Worm (Caenorhabditis elegans) whole organism, L4/young adult: Measurements from ENCODE around the gene T16G1.7.
A peak's percentile ranks its signal among the peaks of the same experiment; 100 is the strongest.

Experiments used
- W03F9.2 ChIP-seq: fragments of 150-350 bp; optimal IDR thresholded peaks from 2 replicates; lab custom pipeline; 2014; ENCODE audit warnings: missing biosample characterization, missing genetic modification characterization
- dao-5 ChIP-seq: sonication (generic microtip); optimal IDR thresholded peaks from 2 replicates; lab custom pipeline; 2016; ENCODE audit warnings: missing genotype, missing genetic modification characterization, moderate library complexity, missing compliant biosample characterization
- him-1 ChIP-seq: sonication (generic microtip); optimal IDR thresholded peaks from 2 replicates; lab custom pipeline; 2016; ENCODE audit warnings: missing genotype, missing genetic modification reagents, missing genetic modification characterization, missing compliant biosample characterization

DNA sequence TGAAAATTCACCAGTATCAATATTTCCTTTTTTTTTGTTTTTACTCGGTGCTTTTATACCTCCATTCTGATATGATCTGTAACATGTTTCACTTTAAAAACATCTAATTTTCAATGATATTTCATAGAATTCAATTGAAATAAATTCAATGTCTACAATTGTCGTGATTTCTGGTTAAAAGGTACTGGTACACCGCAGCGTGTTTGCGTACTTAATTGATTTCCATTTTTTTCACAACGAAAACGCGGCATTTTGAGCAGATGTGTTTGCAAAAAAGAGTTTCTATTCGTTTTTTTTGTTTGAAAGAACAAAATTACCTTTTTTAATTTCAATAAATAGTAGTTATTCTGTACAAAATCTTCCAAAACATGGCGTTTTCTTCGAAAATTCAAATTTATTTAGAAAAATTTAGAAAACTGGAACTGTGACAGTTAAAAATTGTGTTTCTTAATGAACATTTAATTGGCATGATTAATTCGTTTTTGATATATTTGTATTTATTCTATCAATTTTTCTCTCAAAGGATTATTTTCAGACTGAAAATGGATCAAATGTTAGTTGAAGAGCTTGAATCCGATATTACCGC, 35.8 kb upstream of the T16G1.7 start, which contains the start of gene pnn-1:
- TF ChIP-seq him-1 (no peak), W03F9.2 (tag; lab: Kevin White, UChicago) (peak; percentile 29), dao-5 (no peak)
